Worm (Caenorhabditis elegans) whole organism, midembryonic: ENCODE results near the gene unc-18.

ENCODE experiments used
- cog-1 ChIP-seq: sonication (generic microtip); optimal IDR thresholded peaks from 2 replicates; lab custom pipeline; 2016; ENCODE audit warnings: missing genetic modification characterization, missing compliant biosample characterization
- klf-2 ChIP-seq: fragments of 200-800 bp; sonication (Bioruptor generic); conservative IDR thresholded peaks from 2 replicates; pipeline ENCODE4 v1.3.6; 2022; ENCODE audit warnings: missing genetic modification reagents, missing genetic modification characterization, missing compliant biosample characterization
- tab-1 ChIP-seq: fragments of 200-800 bp; sonication (Bioruptor generic); IDR thresholded peaks from 2 replicates; pipeline ENCODE4 v1.3.6; 2022; ENCODE audit warnings: missing genetic modification characterization, missing compliant biosample characterization
- ztf-23 ChIP-seq: fragments of 200-800 bp; sonication (Bioruptor generic); IDR thresholded peaks from 2 replicates; pipeline ENCODE4 v1.3.6; 2022; ENCODE audit warnings: missing genetic modification reagents, missing genetic modification characterization, missing compliant biosample characterization

- TF ChIP-seq tab-1 (GFP tag; lab: Robert Waterston, UW) (no peak), klf-2 (GFP tag; lab: Robert Waterston, UW) (no peak), ztf-23 (GFP tag; lab: Robert Waterston, UW) (no peak), cog-1 (tag; lab: Kevin White, UChicago) (no peak)
Measured at ce11 chrX:7689119-7689518, 6.4 kb downstream of the unc-18 start, which contains the start of gene clik-2.
